Worm (Caenorhabditis elegans): Measurements from ENCODE around the gene C50F7.5.

The C50F7.5 gene

DNA sequence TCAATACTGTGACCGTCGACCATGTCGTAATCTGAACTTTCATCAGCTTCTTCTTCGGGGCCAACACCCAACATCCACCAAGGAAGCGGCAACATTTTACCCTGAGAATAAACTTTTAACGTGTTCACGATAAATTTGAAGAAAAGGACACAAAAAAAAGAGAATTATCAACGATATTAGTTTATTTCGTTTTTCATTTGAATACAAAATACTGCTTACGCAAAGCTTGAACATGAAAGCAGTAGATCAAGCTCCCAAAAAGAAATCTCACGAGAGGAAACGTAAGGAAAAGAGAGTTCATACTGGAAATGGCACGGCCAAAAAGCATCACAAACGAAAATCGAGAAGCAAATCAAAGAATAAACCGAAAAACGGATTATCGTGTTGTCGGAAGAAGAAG lies 37.2 kb downstream of the C50F7.5 start, which contains the start of the genes C46A5.6 and C46A5.1:
Gene C46A5.6 (minus strand): TSS at position 101 of the 400 bp plus-strand sequence.
Gene C46A5.1 (plus strand): TSS at position 184 of the 400 bp plus-strand sequence.
- TF ChIP-seq blmp-1 (tag; optimal IDR thresholded peaks at IDR 0.05; ENCODE audit: insufficient read depth) (no peak), ztf-1 (GFP tag; conservative IDR thresholded peaks at IDR 0.05) (no peak), nhr-77 (tag; optimal IDR thresholded peaks at IDR 0.05) (no peak), crh-2 (tag; optimal IDR thresholded peaks at IDR 0.05) (no peak), Y55F3AM.14 (GFP tag; optimal IDR thresholded peaks at IDR 0.05) (no peak), dmd-4 (tag; optimal IDR thresholded peaks at IDR 0.05) (no peak), unc-55 (GFP tag; optimal IDR thresholded peaks at IDR 0.05) (no peak), nhr-12 (tag; optimal IDR thresholded peaks at IDR 0.05) (no peak), nhr-10 (tag; optimal IDR thresholded peaks at IDR 0.05) (no peak), lin-13 (GFP tag; optimal IDR thresholded peaks at IDR 0.05) (no peak), peb-1 (tag; optimal IDR thresholded peaks at IDR 0.05) (no peak), lin-39 (tag; optimal IDR thresholded peaks at IDR 0.05) (no peak), R02D3.7 (tag; optimal IDR thresholded peaks at IDR 0.05) (no peak), skn-1 (tag; optimal IDR thresholded peaks at IDR 0.05) (no peak), unc-62 (GFP tag; optimal IDR thresholded peaks at IDR 0.05) (no peak), mbf-1 (tag; optimal IDR thresholded peaks at IDR 0.05) (no peak), nhr-21 (tag; optimal IDR thresholded peaks at IDR 0.05) (no peak), ceh-16 (tag; optimal IDR thresholded peaks at IDR 0.05) (no peak)

DNA sequence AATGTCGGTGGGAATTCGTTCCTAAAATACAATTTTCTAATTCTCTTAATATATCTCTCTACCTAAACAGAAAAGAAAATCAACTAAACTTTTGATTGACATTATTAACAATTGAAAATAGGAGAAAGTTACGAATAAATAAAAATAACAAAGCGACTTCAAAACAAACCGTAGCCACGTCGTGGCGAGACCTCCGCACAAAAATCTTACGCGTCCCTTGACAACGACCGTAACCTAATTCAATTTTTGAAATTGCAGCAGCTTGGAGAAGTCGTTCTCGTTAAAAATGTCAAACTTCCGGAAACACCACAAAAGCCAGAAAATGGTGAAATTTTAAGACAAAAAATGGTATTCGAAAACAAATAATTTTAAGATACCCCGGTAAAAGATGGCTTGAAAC lies 37.8 kb downstream of the C50F7.5 start:
- TF ChIP-seq nhr-23 (tag; optimal IDR thresholded peaks at IDR 0.05) (no peak), crh-2 (tag; optimal IDR thresholded peaks at IDR 0.05) (no peak)

DNA sequence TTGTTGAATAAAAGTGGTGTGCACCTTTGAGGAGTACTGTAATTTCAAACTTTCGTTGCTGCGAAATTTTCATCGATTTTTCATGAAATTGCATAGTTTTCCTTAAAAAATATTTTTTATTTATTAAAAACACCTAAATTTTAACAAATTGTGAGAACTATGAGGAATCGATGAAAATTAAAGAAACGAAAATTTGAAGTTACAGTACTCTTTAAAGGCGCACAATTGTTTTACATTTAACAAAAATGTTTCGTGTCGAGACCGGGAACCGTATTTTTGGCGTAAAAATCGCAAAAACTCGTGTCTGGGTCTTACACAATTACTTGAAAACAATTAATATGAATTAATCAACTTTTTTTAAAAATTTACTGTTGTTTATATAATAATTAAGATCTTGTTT lies 43.6 kb downstream of the C50F7.5 start, which contains the start of gene rdl-1:
Gene rdl-1 (minus strand): TSS at position 101 of the 400 bp plus-strand sequence.
- TF ChIP-seq ZK546.5 (tag; optimal IDR thresholded peaks at IDR 0.05) (no peak), lin-13 (GFP tag; optimal IDR thresholded peaks at IDR 0.05) (no peak), skn-1 (tag; optimal IDR thresholded peaks at IDR 0.05) (no peak), sma-9 (GFP tag; optimal IDR thresholded peaks at IDR 0.05) (no peak), sma-9 (tag; optimal IDR thresholded peaks at IDR 0.05) (no peak), nhr-12 (tag; optimal IDR thresholded peaks at IDR 0.05) (no peak), unc-39 (tag; optimal IDR thresholded peaks at IDR 0.05) (no peak), elt-3 (tag; optimal IDR thresholded peaks at IDR 0.05) (no peak), unc-62 (GFP tag; optimal IDR thresholded peaks at IDR 0.05) (no peak), ztf-1 (GFP tag; conservative IDR thresholded peaks at IDR 0.05) (no peak), mbf-1 (tag; optimal IDR thresholded peaks at IDR 0.05) (no peak), R02D3.7 (tag; optimal IDR thresholded peaks at IDR 0.05) (no peak)

DNA sequence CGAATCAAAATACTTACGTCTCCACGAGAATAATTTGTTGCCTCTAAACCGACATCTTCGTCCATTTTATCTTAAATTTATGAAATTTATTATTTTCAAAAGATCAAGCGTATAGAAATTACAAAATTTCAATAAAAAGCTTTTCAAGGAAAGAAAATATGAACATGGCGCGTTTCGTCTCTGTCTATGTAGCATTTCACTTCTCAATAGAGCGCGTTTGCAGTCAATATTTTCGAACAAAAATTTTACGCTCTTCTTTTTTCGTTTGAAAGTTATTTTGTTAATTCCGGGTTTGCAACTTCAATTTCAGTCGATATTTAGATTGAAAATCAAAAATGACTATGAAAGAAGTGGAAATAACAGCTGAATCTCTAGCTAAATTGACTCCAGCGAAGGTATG lies 47.7 kb downstream of the C50F7.5 start, which contains the start of the genes hcf-1 and swd-2.2:
Gene hcf-1 (minus strand): TSS at position 70 of the 400 bp plus-strand sequence.
Gene swd-2.2 (plus strand): TSS at position 206 of the 400 bp plus-strand sequence.
- TF ChIP-seq elt-1 (tag; optimal IDR thresholded peaks at IDR 0.05) (no peak), nhr-129 (tag; optimal IDR thresholded peaks at IDR 0.05) (peak; percentile 4), Y55F3AM.14 (GFP tag; optimal IDR thresholded peaks at IDR 0.05) (no peak), unc-55 (GFP tag; optimal IDR thresholded peaks at IDR 0.05) (peak; percentile 67), crh-2 (tag; optimal IDR thresholded peaks at IDR 0.05) (peak; percentile 17), C34F6.9 (tag; optimal IDR thresholded peaks at IDR 0.05) (peak; percentile 73), lsy-2 (tag; optimal IDR thresholded peaks at IDR 0.05) (peak in 1 of 2 experiments; percentile 63)

DNA sequence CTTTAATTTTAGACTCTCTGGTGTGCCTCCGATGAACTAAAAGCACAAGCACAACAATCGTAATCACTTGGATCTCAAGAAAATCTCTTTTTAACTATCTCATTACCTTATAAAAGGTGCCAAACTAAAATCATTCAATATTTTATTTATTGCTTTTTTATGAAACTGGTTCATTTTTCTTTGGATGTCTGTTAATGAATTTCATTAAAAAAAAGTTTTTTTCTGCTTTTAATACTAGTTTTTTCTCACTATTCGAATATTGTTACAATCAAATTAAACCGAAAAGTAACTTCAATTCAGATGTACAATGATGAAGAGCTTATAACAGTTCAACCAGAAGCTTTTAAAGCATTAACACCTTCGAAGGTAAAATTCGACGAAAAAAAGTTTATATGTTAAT lies 49.2 kb downstream of the C50F7.5 start, which contains the start of gene swd-2.1:
Gene swd-2.1 (plus strand): TSS at position 301 of the 400 bp plus-strand sequence.
- no peak for TF ChIP-seq zag-1 (tag; optimal IDR thresholded peaks at IDR 0.05)
- TF ChIP-seq nhr-10 (tag; optimal IDR thresholded peaks at IDR 0.05) = no peak
- no peak for TF ChIP-seq R02D3.7 (tag; optimal IDR thresholded peaks at IDR 0.05)
- no peak for TF ChIP-seq unc-39 (tag; optimal IDR thresholded peaks at IDR 0.05)
- TF ChIP-seq skn-1 (tag; optimal IDR thresholded peaks at IDR 0.05) = no peak
- no peak for TF ChIP-seq elt-1 (tag; optimal IDR thresholded peaks at IDR 0.05)
- TF ChIP-seq alr-1 (tag; optimal IDR thresholded peaks at IDR 0.05) = no peak
- TF ChIP-seq fos-1 (tag; optimal IDR thresholded peaks at IDR 0.05) = no peak
